Fruit fly (Drosophila melanogaster) whole organism, wandering third instar larva: ENCODE results near the gene CG43294.

Experiments used
- Abd-B ChIP-seq: fragments of >200 bp; optimal IDR thresholded peaks from 2 replicates; lab custom pipeline; 2017; ENCODE audit warnings: missing biosample characterization, missing genetic modification characterization
- CG32264 ChIP-seq: fragments of 200-800 bp; sonication (Bioruptor generic); optimal IDR thresholded peaks from 2 replicates; lab custom pipeline; 2016; ENCODE audit warnings: missing biosample characterization, missing genetic modification characterization
- CG9705 ChIP-seq: fragments of 200-800 bp; sonication (Bioruptor generic); optimal IDR thresholded peaks from 2 replicates; lab custom pipeline; 2018; ENCODE audit warnings: missing biosample characterization, mild to moderate bottlenecking, missing genetic modification characterization
- CrebA ChIP-seq: fragments of 200-800 bp; sonication (Bioruptor generic); optimal IDR thresholded peaks from 2 replicates; lab custom pipeline; 2016; ENCODE audit warnings: missing biosample characterization, mild to moderate bottlenecking, missing genetic modification characterization, borderline replicate concordance
- Dfd ChIP-seq: fragments of >200 bp; optimal IDR thresholded peaks from 2 replicates; lab custom pipeline; 2017; ENCODE audit warnings: missing biosample characterization, missing genetic modification characterization
- Dif ChIP-seq: fragments of 200-275, 200-300 bp; sonication (Bioruptor generic); optimal IDR thresholded peaks from 2 replicates; lab custom pipeline; 2018; ENCODE audit warnings: missing biosample characterization, missing genetic modification characterization; ENCODE audit not compliant: partially characterized antibody
- GATAd ChIP-seq: sonication (Bioruptor generic); optimal IDR thresholded peaks from 2 replicates; lab custom pipeline; 2016; ENCODE audit warnings: missing biosample characterization, missing genetic modification characterization
- HLH106 ChIP-seq: fragments of 200-800 bp; optimal IDR thresholded peaks from 3 replicates; lab custom pipeline; 2019; ENCODE audit warnings: missing biosample characterization, mild to moderate bottlenecking, missing genetic modification characterization, moderate library complexity
- Hnf4 ChIP-seq: fragments of 200-800 bp; sonication (Bioruptor generic); optimal IDR thresholded peaks from 2 replicates; lab custom pipeline; 2016; ENCODE audit warnings: missing biosample characterization, mild to moderate bottlenecking, missing genetic modification characterization
- Hr78 ChIP-seq: fragments of >200 bp; optimal IDR thresholded peaks from 2 replicates; lab custom pipeline; 2017; ENCODE audit warnings: missing biosample characterization, missing genetic modification characterization
- Jra ChIP-seq: sonication (Bioruptor generic); optimal IDR thresholded peaks from 2 replicates; lab custom pipeline; 2016; ENCODE audit warnings: missing biosample characterization, missing genetic modification characterization
- Mio ChIP-seq: sonication (Bioruptor generic); optimal IDR thresholded peaks from 2 replicates; lab custom pipeline; 2016; ENCODE audit warnings: missing biosample characterization, missing genetic modification characterization
- Myc ChIP-seq: fragments of >200 bp; optimal IDR thresholded peaks from 2 replicates; lab custom pipeline; 2017
- N ChIP-seq: fragments of >200 bp; optimal IDR thresholded peaks from 2 replicates; lab custom pipeline; 2018; ENCODE audit warnings: missing biosample characterization, missing external identifiers, missing genetic modification characterization
- OdsH ChIP-seq: fragments of 200-800 bp; sonication (Bioruptor generic); optimal IDR thresholded peaks from 2 replicates; lab custom pipeline; 2016; ENCODE audit warnings: missing biosample characterization, mild to moderate bottlenecking, missing genetic modification characterization
- Rel ChIP-seq, 2 experiments: fragments of 200-800 bp; sonication (Bioruptor generic) in 1 of 2; optimal IDR thresholded peaks; 2 replicates in 1 of 2; 3 replicates in 1 of 2; lab custom pipeline; 2016 to 2019; ENCODE audit warnings: mild to moderate bottlenecking in 2 of 2, missing biosample characterization in 2 of 2, missing genetic modification characterization in 2 of 2, moderate library complexity in 1 of 2
- Vsx2 ChIP-seq: fragments of 200-300, 225-300 bp; sonication (Bioruptor generic); optimal IDR thresholded peaks from 2 replicates; lab custom pipeline; 2018; ENCODE audit warnings: missing biosample characterization, missing genetic modification characterization; ENCODE audit not compliant: partially characterized antibody
- br ChIP-seq: fragments of 200-800 bp; sonication (Bioruptor generic); optimal IDR thresholded peaks from 2 replicates; lab custom pipeline; 2016; ENCODE audit warnings: missing biosample characterization, missing genetic modification characterization
- brk ChIP-seq: fragments of 200-800 bp; sonication (Bioruptor generic); optimal IDR thresholded peaks from 2 replicates; lab custom pipeline; 2016; ENCODE audit warnings: missing biosample characterization, mild to moderate bottlenecking, missing genetic modification characterization
- dl ChIP-seq, 2 experiments: fragments of 175-275, 200-275 bp in 1 of 2; fragments of 200-275 bp in 1 of 2; sonication (Bioruptor generic); optimal IDR thresholded peaks; lab custom pipeline; 2018; ENCODE audit warnings: mild to moderate bottlenecking in 2 of 2, missing biosample characterization in 2 of 2, missing genetic modification characterization in 2 of 2, moderate library complexity in 2 of 2; ENCODE audit not compliant: partially characterized antibody in 2 of 2, insufficient read depth in 1 of 2
- dmrt93B ChIP-seq: fragments of 200-800 bp; sonication (Bioruptor generic); optimal IDR thresholded peaks from 2 replicates; lab custom pipeline; 2018; ENCODE audit warnings: missing biosample characterization, mild to moderate bottlenecking, missing genetic modification characterization
- ey ChIP-seq: fragments of 200-800 bp; sonication (Bioruptor generic); optimal IDR thresholded peaks from 2 replicates; lab custom pipeline; 2016; ENCODE audit warnings: missing biosample characterization, missing genetic modification characterization
- foxo ChIP-seq, 2 experiments: fragments of 200-800 bp; sonication (Bioruptor generic); optimal IDR thresholded peaks; 2 replicates in 1 of 2; 3 replicates in 1 of 2; lab custom pipeline; 2016 to 2017; ENCODE audit warnings: missing biosample characterization in 2 of 2, missing genetic modification characterization in 2 of 2
- fru ChIP-seq: fragments of 200-800 bp; sonication (Bioruptor generic); optimal IDR thresholded peaks from 3 replicates; lab custom pipeline; 2016; ENCODE audit warnings: missing biosample characterization, mild to moderate bottlenecking, missing genetic modification characterization
- h ChIP-seq: fragments of 200-800 bp; sonication (Bioruptor generic); optimal IDR thresholded peaks from 3 replicates; lab custom pipeline; 2016; ENCODE audit warnings: missing biosample characterization, mild to moderate bottlenecking, missing genetic modification characterization
- jim ChIP-seq: fragments of 175-275, 200-325 bp; sonication (Bioruptor generic); optimal IDR thresholded peaks from 2 replicates; lab custom pipeline; 2016; ENCODE audit warnings: missing biosample characterization, mild to moderate bottlenecking, missing genetic modification characterization
- lola ChIP-seq: fragments of >200 bp; optimal IDR thresholded peaks from 2 replicates; lab custom pipeline; 2017; ENCODE audit warnings: missing biosample characterization, missing genetic modification characterization
- psq ChIP-seq: fragments of 200-800 bp; sonication (Bioruptor generic); optimal IDR thresholded peaks from 3 replicates; lab custom pipeline; 2017; ENCODE audit warnings: missing biosample characterization, mild to moderate bottlenecking, missing genetic modification characterization, moderate library complexity
- rgr ChIP-seq: fragments of 200-800 bp; sonication (Bioruptor generic); optimal IDR thresholded peaks from 3 replicates; lab custom pipeline; 2016; ENCODE audit warnings: missing biosample characterization, mild to moderate bottlenecking, missing genetic modification characterization
- sage ChIP-seq: fragments of 200-800 bp; sonication (Bioruptor generic); optimal IDR thresholded peaks from 2 replicates; lab custom pipeline; 2016; ENCODE audit warnings: missing biosample characterization, mild to moderate bottlenecking, missing genetic modification characterization
- sv ChIP-seq: fragments of 200-800 bp; sonication (Bioruptor generic); optimal IDR thresholded peaks from 3 replicates; lab custom pipeline; 2016; ENCODE audit warnings: missing biosample characterization, missing genetic modification characterization
- tai ChIP-seq: sonication (Bioruptor generic); optimal IDR thresholded peaks from 2 replicates; lab custom pipeline; 2016; ENCODE audit warnings: missing biosample characterization, missing genetic modification characterization
- woc ChIP-seq: sonication (Bioruptor generic); optimal IDR thresholded peaks from 2 replicates; lab custom pipeline; 2016; ENCODE audit warnings: missing biosample characterization, mild to moderate bottlenecking, missing genetic modification characterization

CG43294 gene

dm6 chr3L:11953783-11954182 is 4.3 kb upstream of the CG43294 start, which contains the start of gene CG7248:
TSS of gene CG7248 (plus strand) at chr3L:11954083.
- no peak for TF ChIP-seq rgr (GFP tag; lab: Kevin White, UChicago)
- TF ChIP-seq Dfd (GFP tag; lab: Kevin White, UChicago) = no peak
- TF ChIP-seq OdsH (GFP tag; lab: Kevin White, UChicago) = no peak
- no peak for TF ChIP-seq psq
- TF ChIP-seq Myc (lab: Kevin White, UChicago) = no peak
- TF ChIP-seq fru (GFP tag; lab: Kevin White, UChicago) = no peak
- no peak for TF ChIP-seq Mio (GFP tag; lab: Kevin White, UChicago)
- TF ChIP-seq sv (GFP tag; lab: Kevin White, UChicago) = no peak
- TF ChIP-seq brk = no peak
- TF ChIP-seq woc (GFP tag; lab: Kevin White, UChicago) = no peak
- no peak for TF ChIP-seq CG32264
- no peak for TF ChIP-seq dl (GFP tag; optimal IDR thresholded peaks at IDR 0.05; lab: Kevin White, UChicago; ENCODE audit: insufficient read depth in 1 of 2, partially characterized antibody in 2 of 2)
- TF ChIP-seq sage (GFP tag; lab: Kevin White, UChicago) = no peak
- no peak for TF ChIP-seq Hnf4
- TF ChIP-seq HLH106 (tag; lab: Kevin White, UChicago) = no peak
- no peak for TF ChIP-seq CG9705 (GFP tag; lab: Kevin White, UChicago)
- no peak for TF ChIP-seq jim (GFP tag; lab: Kevin White, UChicago)
- no peak for TF ChIP-seq Dif
- no peak for TF ChIP-seq Jra (GFP tag; lab: Kevin White, UChicago)

dm6 chr3L:11966104-11966503 is 8.0 kb downstream of the CG43294 start, which contains the start of gene prc:
TSS of gene prc (minus strand) at chr3L:11966131.
- no peak for TF ChIP-seq Hr78
- no peak for TF ChIP-seq dmrt93B (GFP tag; lab: Kevin White, UChicago)
- no peak for TF ChIP-seq ey
- no peak for TF ChIP-seq Abd-B (GFP tag; lab: Kevin White, UChicago)

dm6 chr3L:11972879-11973278 is 14.8 kb downstream of the CG43294 start, which contains the start of gene Muc68E:
TSS of gene Muc68E (minus strand) at chr3L:11972979.
- TF ChIP-seq dl (GFP tag; optimal IDR thresholded peaks at IDR 0.05; lab: Kevin White, UChicago; ENCODE audit: insufficient read depth in 1 of 2, partially characterized antibody in 2 of 2) = no peak
- TF ChIP-seq Dif = no peak
- no peak for TF ChIP-seq dmrt93B (GFP tag; lab: Kevin White, UChicago)
- TF ChIP-seq OdsH (GFP tag; lab: Kevin White, UChicago) = no peak
- TF ChIP-seq Dfd (GFP tag; lab: Kevin White, UChicago) = no peak
- TF ChIP-seq tai (GFP tag; lab: Kevin White, UChicago) = no peak
- no peak for TF ChIP-seq psq

- TF ChIP-seq jim (GFP tag; lab: Kevin White, UChicago) (no peak), OdsH (GFP tag; lab: Kevin White, UChicago) (no peak), N (GFP tag; lab: Kevin White, UChicago) (no peak), br (GFP tag; lab: Kevin White, UChicago) (no peak), Abd-B (GFP tag; lab: Kevin White, UChicago) (no peak), CG32264 (no peak), sage (GFP tag; lab: Kevin White, UChicago) (no peak), Jra (GFP tag; lab: Kevin White, UChicago) (no peak), Hr78 (no peak), woc (GFP tag; lab: Kevin White, UChicago) (no peak), tai (GFP tag; lab: Kevin White, UChicago) (no peak), brk (no peak)
These were observed 15.6 kb downstream of the CG43294 start, which contains the start of gene CG42397 for dm6 chr3L:11973690-11974089. TSS of gene CG42397 (minus strand) at chr3L:11973790.

DNA sequence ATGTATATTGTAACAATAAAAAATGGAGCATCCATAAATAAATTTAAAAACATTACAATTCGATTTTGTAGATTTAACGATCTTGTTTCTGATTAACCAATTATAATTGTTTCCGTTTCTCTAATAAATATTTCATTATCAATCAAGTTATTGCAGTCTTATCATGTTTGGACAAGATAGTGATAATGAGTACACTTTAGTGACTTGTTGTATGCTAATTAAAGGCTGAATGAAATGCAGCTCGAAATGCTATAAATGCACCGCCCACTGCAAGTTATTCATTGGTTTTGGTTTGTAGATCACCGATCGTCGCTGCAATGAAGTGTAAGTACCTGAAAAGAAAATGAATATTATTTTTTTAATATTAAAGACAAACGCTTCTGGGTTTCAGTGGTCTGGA is 16.5 kb downstream of the CG43294 start, which contains the start of gene CG14125:
TSS of gene CG14125 (plus strand) at position 301 of the 400 bp plus-strand sequence.
- TF ChIP-seq dmrt93B (GFP tag; lab: Kevin White, UChicago) (no peak), Hnf4 (no peak), Hr78 (no peak), Abd-B (GFP tag; lab: Kevin White, UChicago) (no peak), h (GFP tag; lab: Kevin White, UChicago) (no peak), CrebA (GFP tag; lab: Kevin White, UChicago) (no peak), Vsx2 (GFP tag; lab: Kevin White, UChicago) (no peak), lola (GFP tag; lab: Kevin White, UChicago) (no peak), Mio (GFP tag; lab: Kevin White, UChicago) (no peak), GATAd (GFP tag; lab: Kevin White, UChicago) (no peak), Dfd (GFP tag; lab: Kevin White, UChicago) (no peak), Rel (GFP tag; optimal IDR thresholded peaks at IDR 0.05; lab: Kevin White, UChicago) (no peak), Rel (tag; optimal IDR thresholded peaks at IDR 0.05; lab: Kevin White, UChicago) (no peak), fru (GFP tag; lab: Kevin White, UChicago) (no peak), jim (GFP tag; lab: Kevin White, UChicago) (no peak), br (GFP tag; lab: Kevin White, UChicago) (no peak), foxo (GFP tag; optimal IDR thresholded peaks at IDR 0.05; lab: Kevin White, UChicago) (no peak), psq (no peak), tai (GFP tag; lab: Kevin White, UChicago) (no peak), OdsH (GFP tag; lab: Kevin White, UChicago) (no peak)
- TF ChIP-seq, all 38 proteins: peak for 0
